Worm (Caenorhabditis elegans) whole organism, L1 larva: Measurements from ENCODE around the gene nspb-3.

Source experiments
- C04F5.9 ChIP-seq: sonication (generic microtip); optimal IDR thresholded peaks from 2 replicates; lab custom pipeline; 2016; ENCODE audit warnings: missing genetic modification characterization, missing compliant biosample characterization
- C34B4.2 ChIP-seq: sonication (generic microtip); optimal IDR thresholded peaks from 2 replicates; lab custom pipeline; 2017; ENCODE audit warnings: mild to moderate bottlenecking, missing genetic modification characterization, missing compliant biosample characterization
- alr-1 ChIP-seq: fragments of 200-800 bp; sonication (Bioruptor generic); optimal IDR thresholded peaks from 2 replicates; lab custom pipeline; 2018; ENCODE audit warnings: borderline replicate concordance, mild to moderate bottlenecking, missing genetic modification characterization, missing compliant biosample characterization
- aly-2 ChIP-seq: fragments of 150-350 bp; optimal IDR thresholded peaks from 2 replicates; lab custom pipeline; 2014; ENCODE audit warnings: missing biosample characterization, missing genetic modification characterization
- blmp-1 ChIP-seq: fragments of 150-350 bp; optimal IDR thresholded peaks from 2 replicates; lab custom pipeline; 2014; ENCODE audit warnings: missing biosample characterization, missing genetic modification characterization
- ceh-8 ChIP-seq: fragments of 200-800 bp; sonication (Bioruptor generic); optimal IDR thresholded peaks from 2 replicates; lab custom pipeline; 2018; ENCODE audit warnings: mild to moderate bottlenecking, missing genetic modification characterization, moderate library complexity, missing compliant biosample characterization
- ceh-88 ChIP-seq: fragments of 200-800 bp; sonication (Bioruptor generic); IDR thresholded peaks from 2 replicates; pipeline ENCODE4 v1.3.6; 2022; ENCODE audit warnings: missing genetic modification characterization, missing compliant biosample characterization
- ceh-90 ChIP-seq: sonication (generic microtip); optimal IDR thresholded peaks from 2 replicates; lab custom pipeline; 2016; ENCODE audit warnings: missing genetic modification characterization, missing compliant biosample characterization
- dpl-1 ChIP-seq, 3 experiments: fragments of 150-350 bp in 2 of 3; sonication (generic microtip) in 1 of 3; optimal IDR thresholded peaks; 2 replicates each; lab custom pipeline; 2014 to 2017; ENCODE audit warnings: missing biosample characterization in 3 of 3, missing genetic modification characterization in 3 of 3, missing genetic modification reagents in 3 of 3
- efl-1 ChIP-seq, 4 experiments: fragments of 150-350 bp; optimal IDR thresholded peaks in 3 of 4; peaks in 1 of 4; 1 replicate in 1 of 4; 2 replicates in 3 of 4; lab custom pipeline; 2014; ENCODE audit warnings: missing biosample characterization in 2 of 4, missing genetic modification characterization in 2 of 4, missing genetic modification reagents in 2 of 4
- efl-3 ChIP-seq: fragments of 200-800 bp; sonication (Bioruptor generic); optimal IDR thresholded peaks from 2 replicates; lab custom pipeline; 2018; ENCODE audit warnings: mild to moderate bottlenecking, missing genetic modification characterization, missing compliant biosample characterization
- egl-27 ChIP-seq, 2 experiments: fragments of 150-350 bp in 1 of 2; sonication (generic microtip); optimal IDR thresholded peaks; 3 replicates each; lab custom pipeline; 2017 to 2018; ENCODE audit warnings: missing biosample characterization in 2 of 2, missing genetic modification characterization in 2 of 2, missing genetic modification reagents in 2 of 2
- elt-3 ChIP-seq, 6 experiments: fragments of 150-350 bp in 1 of 6; sonication (generic microtip); optimal IDR thresholded peaks; 2 replicates each; lab custom pipeline; 2017 to 2018; ENCODE audit warnings: missing biosample characterization in 6 of 6, missing genetic modification characterization in 6 of 6, inconsistent platforms in 1 of 6
- fkh-10 ChIP-seq: sonication (generic microtip); optimal IDR thresholded peaks from 2 replicates; lab custom pipeline; 2017; ENCODE audit warnings: missing biosample characterization, missing genetic modification reagents, missing genetic modification characterization
- grh-1 ChIP-seq: fragments of 200-800 bp; sonication (Bioruptor generic); IDR thresholded peaks from 2 replicates; pipeline ENCODE4 v1.3.6; 2022; ENCODE audit warnings: missing genetic modification reagents, missing genetic modification characterization, missing compliant biosample characterization
- hlh-17 ChIP-seq: fragments of 200-800 bp; sonication (Bioruptor generic); optimal IDR thresholded peaks from 2 replicates; lab custom pipeline; 2018; ENCODE audit warnings: missing genetic modification characterization, mild to moderate bottlenecking, missing compliant biosample characterization, moderate library complexity, borderline replicate concordance
- hlh-4 ChIP-seq: sonication (generic microtip); optimal IDR thresholded peaks from 2 replicates; lab custom pipeline; 2016; ENCODE audit warnings: mild to moderate bottlenecking, missing genetic modification characterization, missing compliant biosample characterization
- hpl-2 ChIP-seq: fragments of 150-350 bp; optimal IDR thresholded peaks from 2 replicates; lab custom pipeline; 2014; ENCODE audit warnings: missing biosample characterization, missing genetic modification reagents, missing genetic modification characterization
- irx-1 ChIP-seq: sonication (generic microtip); optimal IDR thresholded peaks from 2 replicates; lab custom pipeline; 2016; ENCODE audit warnings: missing genetic modification characterization, missing compliant biosample characterization
- lin-13 ChIP-seq: fragments of 150-350 bp; optimal IDR thresholded peaks from 2 replicates; lab custom pipeline; 2014; ENCODE audit warnings: missing biosample characterization, missing genetic modification reagents, missing genetic modification characterization
- lin-14 ChIP-seq: fragments of 200-800 bp; sonication (Bioruptor generic); optimal IDR thresholded peaks from 2 replicates; lab custom pipeline; 2018; ENCODE audit warnings: mild to moderate bottlenecking, missing genetic modification characterization, moderate library complexity, missing compliant biosample characterization
- lin-35 ChIP-seq, 2 experiments: fragments of 150-350 bp; optimal IDR thresholded peaks; 2 replicates each; lab custom pipeline; 2014; ENCODE audit warnings: missing biosample characterization in 2 of 2, missing genetic modification characterization in 2 of 2, missing genetic modification reagents in 2 of 2
- lir-3 ChIP-seq: sonication (generic microtip); optimal IDR thresholded peaks from 2 replicates; lab custom pipeline; 2016; ENCODE audit warnings: mild to moderate bottlenecking, missing genetic modification characterization, moderate library complexity, missing compliant biosample characterization; ENCODE audit not compliant: poor library complexity
- lsy-2 ChIP-seq, 2 experiments: fragments of 150-350 bp; optimal IDR thresholded peaks; 2 replicates each; lab custom pipeline; 2014; ENCODE audit warnings: missing biosample characterization in 2 of 2, missing genetic modification characterization in 2 of 2
- nhr-19 ChIP-seq: fragments of 200-800 bp; sonication (Bioruptor generic); conservative IDR thresholded peaks from 2 replicates; pipeline ENCODE4 v1.3.6; 2022; ENCODE audit warnings: missing genetic modification characterization, missing compliant biosample characterization
- nhr-20 ChIP-seq: sonication (generic microtip); optimal IDR thresholded peaks from 2 replicates; lab custom pipeline; 2016; ENCODE audit warnings: mild to moderate bottlenecking, missing genetic modification characterization, missing compliant biosample characterization
- nhr-237 ChIP-seq: fragments of 150-350 bp; optimal IDR thresholded peaks from 2 replicates; lab custom pipeline; 2014; ENCODE audit warnings: missing biosample characterization, missing genetic modification characterization
- nhr-77 ChIP-seq: fragments of 150-350 bp; optimal IDR thresholded peaks from 2 replicates; lab custom pipeline; 2014; ENCODE audit warnings: missing biosample characterization, missing genetic modification characterization
- nhr-85 ChIP-seq: sonication (generic microtip); peaks from one replicate; lab custom pipeline; 2016; ENCODE audit warnings: missing genetic modification characterization, inconsistent platforms, missing compliant biosample characterization
- pag-3 ChIP-seq: sonication (generic microtip); optimal IDR thresholded peaks from 2 replicates; lab custom pipeline; 2017; ENCODE audit warnings: missing genetic modification characterization, mild to moderate bottlenecking, missing compliant biosample characterization, antibody characterized with exemption, borderline replicate concordance; ENCODE audit not compliant: insufficient read depth
- pax-3 ChIP-seq: fragments of 200-800 bp; sonication (Bioruptor generic); optimal IDR thresholded peaks from 2 replicates; lab custom pipeline; 2018; ENCODE audit warnings: mild to moderate bottlenecking, missing genetic modification characterization, moderate library complexity, missing compliant biosample characterization
- pqm-1 ChIP-seq: sonication (generic microtip); optimal IDR thresholded peaks from 3 replicates; lab custom pipeline; 2017; ENCODE audit warnings: missing biosample characterization, missing genetic modification characterization
- snu-23 ChIP-seq: sonication (generic microtip); optimal IDR thresholded peaks from 2 replicates; lab custom pipeline; 2016; ENCODE audit warnings: missing genetic modification characterization, missing compliant biosample characterization
- sptf-1 ChIP-seq: fragments of 150-350 bp; optimal IDR thresholded peaks from 2 replicates; lab custom pipeline; 2014; ENCODE audit warnings: missing biosample characterization, missing genetic modification characterization
- tbx-2 ChIP-seq: sonication (generic microtip); optimal IDR thresholded peaks from 2 replicates; lab custom pipeline; 2016; ENCODE audit warnings: missing genetic modification characterization, missing compliant biosample characterization
- tlp-1 ChIP-seq: fragments of 150-350 bp; optimal IDR thresholded peaks from 2 replicates; lab custom pipeline; 2014; ENCODE audit warnings: missing biosample characterization, missing genetic modification characterization
- zag-1 ChIP-seq: fragments of 150-350 bp; optimal IDR thresholded peaks from 2 replicates; lab custom pipeline; 2014; ENCODE audit warnings: missing biosample characterization, missing genetic modification characterization
- zip-4 ChIP-seq: fragments of 200-800 bp; sonication (Bioruptor generic); optimal IDR thresholded peaks from 2 replicates; lab custom pipeline; 2018; ENCODE audit warnings: mild to moderate bottlenecking, missing genetic modification characterization, moderate library complexity, missing compliant biosample characterization

Gene nspb-3

ce11 chrIV:6613296-6613695, 18.5 kb upstream of the nspb-3 start, which contains the start of gene drh-1:
Gene drh-1, minus strand, starts transcription at chrIV:6613353.
- no peak for TF ChIP-seq ceh-8
- TF ChIP-seq pag-3 = no peak
- TF ChIP-seq lsy-2 (tag; optimal IDR thresholded peaks at IDR 0.05; lab: Kevin White, UChicago) = peak in 1 of 2 experiments; percentile 52
- TF ChIP-seq nhr-237 (tag; lab: Kevin White, UChicago) = no peak
- TF ChIP-seq nhr-85 (tag; lab: Kevin White, UChicago) = no peak
- TF ChIP-seq dpl-1 (GFP tag; optimal IDR thresholded peaks at IDR 0.05; lab: Kevin White, UChicago) = peak in 1 of 3 experiments; percentile 30
- no peak for TF ChIP-seq pqm-1 (tag; lab: Kevin White, UChicago)
- peak in 1 of 2 experiments; percentile 6 for TF ChIP-seq lin-35 (GFP tag; optimal IDR thresholded peaks at IDR 0.05; lab: Kevin White, UChicago)
- TF ChIP-seq nhr-77 (tag; lab: Kevin White, UChicago) = no peak
- TF ChIP-seq tbx-2 = no peak
- TF ChIP-seq ceh-90 (tag; lab: Kevin White, UChicago) = no peak
- no peak for TF ChIP-seq blmp-1 (tag; lab: Kevin White, UChicago)
- TF ChIP-seq efl-1 (optimal IDR thresholded peaks at IDR 0.05; lab: Kevin White, UChicago) = peak; percentile 19 to 29
- TF ChIP-seq efl-1 (GFP tag; optimal IDR thresholded peaks at IDR 0.05 in 1 of 2; lab: Kevin White, UChicago) = no peak
- peak; percentile 50 for TF ChIP-seq lin-14 (GFP tag; lab: Kevin White, UChicago)
- TF ChIP-seq sptf-1 (tag; lab: Kevin White, UChicago) = no peak
- TF ChIP-seq tlp-1 (tag; lab: Kevin White, UChicago) = no peak
- TF ChIP-seq egl-27 (tag; optimal IDR thresholded peaks at IDR 0.05; lab: Kevin White, UChicago) = no peak
- TF ChIP-seq irx-1 (tag; lab: Kevin White, UChicago) = no peak
- TF ChIP-seq hpl-2 (GFP tag; lab: Kevin White, UChicago) = no peak
- no peak for TF ChIP-seq C04F5.9 (tag; lab: Kevin White, UChicago)
- no peak for TF ChIP-seq hlh-4

- TF ChIP-seq hlh-4 (no peak), C34B4.2 (tag; lab: Kevin White, UChicago) (no peak), lin-35 (GFP tag; optimal IDR thresholded peaks at IDR 0.05; lab: Kevin White, UChicago) (no peak), nhr-85 (tag; lab: Kevin White, UChicago) (peak; percentile 60), elt-3 (tag; optimal IDR thresholded peaks at IDR 0.05; lab: Kevin White, UChicago) (peak in 1 of 6 experiments; percentile 33), zag-1 (tag; lab: Kevin White, UChicago) (no peak), alr-1 (tag; lab: Kevin White, UChicago) (no peak), efl-3 (GFP tag; lab: Kevin White, UChicago) (no peak), egl-27 (tag; optimal IDR thresholded peaks at IDR 0.05; lab: Kevin White, UChicago) (no peak), ceh-88 (GFP tag; lab: Robert Waterston, UW) (no peak), hlh-17 (GFP tag; lab: Kevin White, UChicago) (no peak), irx-1 (tag; lab: Kevin White, UChicago) (no peak), lir-3 (no peak)
Measured at ce11 chrIV:6607059-6607458, 12.3 kb upstream of the nspb-3 start.

ce11 chrIV:6606587-6606986, 11.8 kb upstream of the nspb-3 start:
- peak; percentile 12 for TF ChIP-seq snu-23
- no peak for TF ChIP-seq irx-1 (tag; lab: Kevin White, UChicago)
- TF ChIP-seq pax-3 = no peak
- no peak for TF ChIP-seq nhr-20
- TF ChIP-seq efl-1 (optimal IDR thresholded peaks at IDR 0.05; lab: Kevin White, UChicago) = no peak
- TF ChIP-seq efl-1 (GFP tag; optimal IDR thresholded peaks at IDR 0.05 in 1 of 2; lab: Kevin White, UChicago) = peak in 1 of 2 experiments; percentile 62
- peak; percentile 48 for TF ChIP-seq blmp-1 (tag; lab: Kevin White, UChicago)
- peak; percentile 56 for TF ChIP-seq lin-14 (GFP tag; lab: Kevin White, UChicago)
- TF ChIP-seq lin-13 = no peak
- no peak for TF ChIP-seq nhr-19
- no peak for TF ChIP-seq fkh-10 (GFP tag; lab: Kevin White, UChicago)
- TF ChIP-seq, all 84 proteins: peak for 4

ce11 chrIV:6605863-6606262, 11.1 kb upstream of the nspb-3 start, which contains the start of gene nstp-2:
Gene nstp-2, minus strand, starts transcription at chrIV:6606188.
- peak; percentile 61 for TF ChIP-seq nhr-85 (tag; lab: Kevin White, UChicago)
- TF ChIP-seq grh-1 (GFP tag; lab: Robert Waterston, UW) = peak; percentile 63
- no peak for TF ChIP-seq zip-4 (GFP tag; lab: Kevin White, UChicago)
- TF ChIP-seq aly-2 (tag; lab: Kevin White, UChicago) = no peak
- TF ChIP-seq, all 84 proteins: peak for 2
